Worm (Caenorhabditis elegans): ENCODE measurements around the gene F49E11.7.

Gene F49E11.7

DNA sequence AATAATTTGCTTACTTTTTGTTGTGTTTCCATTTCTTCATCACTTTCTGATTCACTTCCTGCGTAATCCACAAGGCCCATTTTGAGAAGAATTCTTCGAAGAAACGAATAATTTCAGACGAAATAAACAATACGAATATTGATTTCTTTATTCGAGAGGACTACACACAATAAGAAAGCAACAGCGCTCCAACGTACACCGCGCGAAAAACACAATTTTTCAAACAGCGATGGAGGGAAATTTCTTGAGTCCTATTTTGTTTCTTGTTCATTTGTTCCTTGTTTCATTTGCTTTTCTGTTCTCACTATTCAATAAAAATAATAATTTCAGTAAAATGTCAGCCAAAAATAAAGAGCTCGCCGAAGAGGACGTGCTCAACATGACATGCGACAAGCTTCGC lies 41.0 kb downstream of the F49E11.7 start, which contains the start of the genes prcc-1 and C39E9.12 (continued):
- peak; percentile 69 for TF ChIP-seq B0019.2 (GFP tag; conservative IDR thresholded peaks at IDR 0.05)
- TF ChIP-seq snpc-1.3 (tag; optimal IDR thresholded peaks at IDR 0.05; ENCODE audit: insufficient read depth): peak; percentile 3
- TF ChIP-seq ZK185.1 (tag; optimal IDR thresholded peaks at IDR 0.05; ENCODE audit: poor library complexity, severe bottlenecking): no peak
- peak; percentile 1 for TF ChIP-seq him-1 (tag; optimal IDR thresholded peaks at IDR 0.05)
- TF ChIP-seq madf-3 (GFP tag; IDR thresholded peaks at IDR 0.05): peak; percentile 72
- TF ChIP-seq F33H1.4 (GFP tag; IDR thresholded peaks at IDR 0.05): peak; percentile 74
- peak; percentile 82 for TF ChIP-seq ceh-91 (GFP tag; IDR thresholded peaks at IDR 0.05)
- peak; percentile 82 for TF ChIP-seq snpc-3.4 (tag; optimal IDR thresholded peaks at IDR 0.05)
- TF ChIP-seq nhr-90 (tag; optimal IDR thresholded peaks at IDR 0.05): no peak
- TF ChIP-seq D2030.7 (GFP tag; IDR thresholded peaks at IDR 0.05): peak; percentile 89
- TF ChIP-seq madf-6 (GFP tag; IDR thresholded peaks at IDR 0.05): peak; percentile 95
- TF ChIP-seq ceh-27 (GFP tag; optimal IDR thresholded peaks at IDR 0.05): peak; percentile 12
- peak; percentile 9 for TF ChIP-seq F49E8.2 (tag; optimal IDR thresholded peaks at IDR 0.05; ENCODE audit: insufficient read depth)
- peak; percentile 47 for TF ChIP-seq tbp1 (GFP tag; optimal IDR thresholded peaks at IDR 0.05)
- peak; percentile 88 for TF ChIP-seq mcd-1 (GFP tag; IDR thresholded peaks at IDR 0.05)
- TF ChIP-seq tlf-1 (GFP tag; optimal IDR thresholded peaks at IDR 0.05): peak; percentile 44
- TF ChIP-seq Y95B8A.8 (GFP tag; IDR thresholded peaks at IDR 0.05): no peak
- TF ChIP-seq efl-1 (GFP tag; optimal IDR thresholded peaks at IDR 0.05): peak; percentile 98
- peak; percentile 58 for TF ChIP-seq snpc-1.1 (tag; optimal IDR thresholded peaks at IDR 0.05; ENCODE audit: insufficient read depth)

DNA sequence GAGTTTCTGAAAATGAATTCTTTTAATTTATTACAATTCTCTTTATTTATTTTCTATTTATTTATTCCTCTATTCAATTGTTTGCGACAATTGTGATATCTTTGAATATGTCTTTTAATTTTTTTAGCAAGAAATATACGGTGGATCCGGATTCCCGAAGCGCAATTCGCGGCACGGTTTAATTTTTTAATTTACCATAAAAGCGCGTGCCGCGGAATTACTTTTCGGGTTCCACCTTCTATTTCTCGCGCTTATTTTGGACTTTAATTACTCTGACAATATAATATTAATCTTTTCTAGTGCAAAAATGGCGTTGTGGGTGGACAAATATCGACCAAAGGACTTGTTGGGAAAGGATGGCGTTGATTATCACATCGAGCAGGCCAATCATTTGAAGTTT lies 42.8 kb downstream of the F49E11.7 start, which contains the start of gene rfc-3:
Gene rfc-3 (plus strand): TSS at position 301 of the 400 bp plus-strand sequence.
- no peak for TF ChIP-seq madf-3 (GFP tag; IDR thresholded peaks at IDR 0.05)
- TF ChIP-seq ceh-100 (GFP tag; IDR thresholded peaks at IDR 0.05): 0 out of 2 replicates have a peak, but pooled peaks have one; percentile 36
- no peak for TF ChIP-seq xnd-1 (tag; optimal IDR thresholded peaks at IDR 0.05)
- TF ChIP-seq hsf-1 (GFP tag; IDR thresholded peaks at IDR 0.05): 0 out of 2 replicates have a peak, but pooled peaks have one; percentile 22
- TF ChIP-seq ekl-4 (GFP tag; IDR thresholded peaks at IDR 0.05): peak; percentile 49; the same call in 1 of the 2 replicates
- peak; percentile 8; the same call in 1 of the 2 replicates for TF ChIP-seq F33H1.4 (GFP tag; IDR thresholded peaks at IDR 0.05)
- TF ChIP-seq C06A6.2 (GFP tag; conservative IDR thresholded peaks at IDR 0.05): no peak
- no peak for TF ChIP-seq bed-2 (GFP tag; IDR thresholded peaks at IDR 0.05)
- no peak for TF ChIP-seq F55B11.4 (tag; optimal IDR thresholded peaks at IDR 0.05; ENCODE audit: borderline replicate concordance, insufficient read depth)
- no peak for TF ChIP-seq atf-7 (tag; optimal IDR thresholded peaks at IDR 0.05)
- TF ChIP-seq Y56A3A.18 (GFP tag; IDR thresholded peaks at IDR 0.05): no peak
- peak; percentile 32 for TF ChIP-seq madf-6 (GFP tag; IDR thresholded peaks at IDR 0.05)
- peak; percentile 49 for TF ChIP-seq efl-1 (GFP tag; optimal IDR thresholded peaks at IDR 0.05)
- TF ChIP-seq ceh-79 (tag; optimal IDR thresholded peaks at IDR 0.05): no peak
- TF ChIP-seq ztf-25 (GFP tag; IDR thresholded peaks at IDR 0.05): 0 out of 2 replicates have a peak, but pooled peaks have one; percentile 35

DNA sequence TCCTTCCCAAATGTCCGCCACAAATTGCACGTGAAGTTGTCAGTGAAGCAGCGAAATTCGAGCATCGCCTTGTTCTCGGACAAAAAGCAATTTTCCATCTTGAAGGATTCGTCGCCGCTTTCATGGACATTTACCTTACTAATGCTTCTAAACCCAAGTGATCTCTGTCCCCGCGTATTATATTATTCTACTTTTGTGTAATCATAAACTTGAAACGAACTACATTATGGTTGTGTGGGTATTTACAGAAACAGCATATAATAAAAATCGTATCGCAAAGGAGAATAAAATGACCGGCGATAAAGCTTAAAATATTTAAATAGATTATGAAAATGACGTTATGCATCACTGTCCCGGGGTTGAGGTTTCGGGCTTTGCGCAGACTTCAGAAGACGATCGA lies 44.1 kb downstream of the F49E11.7 start:
- TF ChIP-seq tlf-1 (GFP tag; optimal IDR thresholded peaks at IDR 0.05) (no peak), attf-3 (GFP tag; conservative IDR thresholded peaks at IDR 0.05) (peak; percentile 35; the same call in 1 of the 2 replicates), ztf-25 (GFP tag; IDR thresholded peaks at IDR 0.05) (no peak), snpc-3.4 (tag; optimal IDR thresholded peaks at IDR 0.05) (peak; percentile 34), lin-26 (GFP tag; IDR thresholded peaks at IDR 0.05) (peak; percentile 68; the same call in 1 of the 2 replicates), nfya-1 (tag; optimal IDR thresholded peaks at IDR 0.05; ENCODE audit: borderline replicate concordance, insufficient read depth) (no peak), ceh-100 (GFP tag; IDR thresholded peaks at IDR 0.05) (no peak), Y79H2A.3 (GFP tag; conservative IDR thresholded peaks at IDR 0.05) (peak; percentile 78; the same call in 1 of the 2 replicates), Y56A3A.18 (GFP tag; IDR thresholded peaks at IDR 0.05) (no peak), ZK185.1 (tag; optimal IDR thresholded peaks at IDR 0.05; ENCODE audit: poor library complexity, severe bottlenecking) (peak; percentile 60), cebp-1 (GFP tag; IDR thresholded peaks at IDR 0.05) (no peak), cebp-1 (tag; optimal IDR thresholded peaks at IDR 0.05) (peak; percentile 34), lir-1 (GFP tag; conservative IDR thresholded peaks at IDR 0.05) (no peak), athp-1 (tag; optimal IDR thresholded peaks at IDR 0.05) (peak; percentile 48), dpff-1 (tag; optimal IDR thresholded peaks at IDR 0.05) (no peak), bed-2 (GFP tag; IDR thresholded peaks at IDR 0.05) (no peak), K12H6.12 (tag; optimal IDR thresholded peaks at IDR 0.05) (no peak), nhr-90 (tag; optimal IDR thresholded peaks at IDR 0.05) (peak; percentile 4), Y53G8AR.9 (GFP tag; conservative IDR thresholded peaks at IDR 0.05) (no peak; the same call in 1 of the 2 replicates), ceh-91 (GFP tag; IDR thresholded peaks at IDR 0.05) (0 out of 2 replicates have a peak, but pooled peaks have one; percentile 8), chd-7 (tag; optimal IDR thresholded peaks at IDR 0.05) (peak; percentile 19)

All from whole organism, young adult.